Fruit fly (Drosophila melanogaster): ENCODE results near the gene Roc1a.

The Roc1a gene

dm6 chrX:635495-636142 lies 11.5 kb upstream of the Roc1a start, which contains the start of gene Dredd (continued):
- TF ChIP-seq CG1832 (GFP tag; optimal IDR thresholded peaks at IDR 0.05) = peak; percentile 87
- TF ChIP-seq Dek (tag; optimal IDR thresholded peaks at IDR 0.05) = no peak
- TF ChIP-seq CG4404 (GFP tag; IDR thresholded peaks at IDR 0.05) = no peak
- no peak for TF ChIP-seq Aef1 (GFP tag; IDR thresholded peaks at IDR 0.05)
- no peak for TF ChIP-seq gsb-n (tag; optimal IDR thresholded peaks at IDR 0.05)
- no peak for TF ChIP-seq her (GFP tag; optimal IDR thresholded peaks at IDR 0.05)
- TF ChIP-seq Kr (GFP tag; optimal IDR thresholded peaks at IDR 0.05) = no peak
- no peak for TF ChIP-seq btn (GFP tag; optimal IDR thresholded peaks at IDR 0.05)
- no peak for TF ChIP-seq Side (GFP tag; optimal IDR thresholded peaks at IDR 0.05)
- TF ChIP-seq sens-2 (GFP tag; IDR thresholded peaks at IDR 0.05) = no peak
- no peak for TF ChIP-seq H15 (GFP tag; IDR thresholded peaks at IDR 0.05)
- peak; percentile 7 for TF ChIP-seq nom (GFP tag; optimal IDR thresholded peaks at IDR 0.05)
- TF ChIP-seq GATAe (GFP tag; conservative IDR thresholded peaks at IDR 0.05) = 0 out of 2 replicates have a peak, but pooled peaks have one; percentile 13
- no peak for TF ChIP-seq CoRest (tag; optimal IDR thresholded peaks at IDR 0.05)
- TF ChIP-seq dm (GFP tag; optimal IDR thresholded peaks at IDR 0.05) = peak; percentile 17
- TF ChIP-seq Hr78 (GFP tag; optimal IDR thresholded peaks at IDR 0.05) = no peak
- no peak for TF ChIP-seq CG5953 (GFP tag; IDR thresholded peaks at IDR 0.05)
- peak; percentile 83 for TF ChIP-seq hb (GFP tag; IDR thresholded peaks at IDR 0.05; ENCODE audit: partially characterized antibody)
- no peak for TF ChIP-seq Fer2 (tag; optimal IDR thresholded peaks at IDR 0.05)
- no peak for TF ChIP-seq twi (tag; optimal IDR thresholded peaks at IDR 0.05)
- TF ChIP-seq stwl (tag; optimal IDR thresholded peaks at IDR 0.05) = peak; percentile 43
- TF ChIP-seq tll (GFP tag; optimal IDR thresholded peaks at IDR 0.05) = no peak
- no peak for TF ChIP-seq CG4360 (GFP tag; IDR thresholded peaks at IDR 0.05)
- TF ChIP-seq CG11247 (GFP tag; IDR thresholded peaks at IDR 0.05) = no peak
- TF ChIP-seq corto (GFP tag; optimal IDR thresholded peaks at IDR 0.05) = no peak
- TF ChIP-seq CG31365 (tag; optimal IDR thresholded peaks at IDR 0.05) = no peak
- TF ChIP-seq MESR4 (GFP tag; optimal IDR thresholded peaks at IDR 0.05) = peak; percentile 77
- TF ChIP-seq CG7839 (tag; optimal IDR thresholded peaks at IDR 0.05) = no peak
- no peak for TF ChIP-seq CG17568 (GFP tag; optimal IDR thresholded peaks at IDR 0.05)
- TF ChIP-seq CG8765 (GFP tag; IDR thresholded peaks at IDR 0.05) = no peak
- TF ChIP-seq CG4854 (GFP tag; optimal IDR thresholded peaks at IDR 0.05) = no peak
- no peak for TF ChIP-seq slbo (GFP tag; IDR thresholded peaks at IDR 0.05)
- TF ChIP-seq sisA (GFP tag; IDR thresholded peaks at IDR 0.05) = no peak
- TF ChIP-seq CG2875 (GFP tag; optimal IDR thresholded peaks at IDR 0.05) = no peak
- TF ChIP-seq wek (GFP tag; optimal IDR thresholded peaks at IDR 0.05) = no peak
- TF ChIP-seq CG11560 (tag; IDR thresholded peaks at IDR 0.05) = no peak
- TF ChIP-seq Usf (GFP tag; optimal IDR thresholded peaks at IDR 0.05) = no peak
- TF ChIP-seq vfl (GFP tag; optimal IDR thresholded peaks at IDR 0.05) = no peak
- TF ChIP-seq sima (GFP tag; optimal IDR thresholded peaks at IDR 0.05) = no peak
- no peak for TF ChIP-seq Chrac-16 (GFP tag; optimal IDR thresholded peaks at IDR 0.05)
- TF ChIP-seq CG34224 (GFP tag; IDR thresholded peaks at IDR 0.05; ENCODE audit: partially characterized antibody) = peak; percentile 84; the same call in 2 of the 3 replicates
- peak; percentile 61 for TF ChIP-seq CG15514 (GFP tag; optimal IDR thresholded peaks at IDR 0.05)
- no peak for TF ChIP-seq bab2 (GFP tag; optimal IDR thresholded peaks at IDR 0.05)
- TF ChIP-seq CG13624 (GFP tag; optimal IDR thresholded peaks at IDR 0.05) = no peak
- no peak for TF ChIP-seq CG12219 (GFP tag; optimal IDR thresholded peaks at IDR 0.05)
- TF ChIP-seq luna (GFP tag; optimal IDR thresholded peaks at IDR 0.05) = no peak
- peak; percentile 34 for TF ChIP-seq CG10543 (GFP tag; optimal IDR thresholded peaks at IDR 0.05)
- no peak for TF ChIP-seq chif (GFP tag; optimal IDR thresholded peaks at IDR 0.05)
- TF ChIP-seq Ravus (GFP tag; IDR thresholded peaks at IDR 0.05) = no peak
- TF ChIP-seq Doc2 (GFP tag; IDR thresholded peaks at IDR 0.05) = no peak
